Worm (Caenorhabditis elegans): Measurements from ENCODE around the gene Y17G9A.4.

Gene Y17G9A.4

DNA sequence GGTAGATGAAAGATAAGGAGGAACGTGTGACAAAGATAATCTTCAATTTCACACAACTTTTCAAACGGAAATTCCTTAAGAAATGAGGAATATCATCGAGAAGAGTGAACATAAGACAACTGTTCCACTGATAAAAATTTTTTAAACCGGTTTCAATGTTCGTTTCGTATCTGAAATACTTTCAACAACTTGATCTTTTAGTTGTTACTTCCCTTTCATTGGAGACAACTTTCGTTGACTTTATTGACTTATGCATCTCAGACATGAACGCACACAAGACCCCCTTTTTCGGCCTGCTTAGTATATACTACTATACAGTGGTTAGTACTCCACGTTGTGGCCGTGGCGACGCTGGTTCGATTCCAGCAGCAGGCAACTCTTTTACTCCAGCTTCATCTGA lies at the start of gene Y17G9A.4, which contains the start of gene str-173:
Gene Y17G9A.4 (minus strand): TSS at position 101 of the 400 bp plus-strand sequence.
Gene str-173 (plus strand): TSS at position 325 of the 400 bp plus-strand sequence.
- TF ChIP-seq C38D4.7 (GFP tag; optimal IDR thresholded peaks at IDR 0.05), result no peak
- no peak for TF ChIP-seq tbx-7 (tag; optimal IDR thresholded peaks at IDR 0.05)
- no peak for TF ChIP-seq eyg-1 (tag; optimal IDR thresholded peaks at IDR 0.05)
- TF ChIP-seq pros-1 (tag; optimal IDR thresholded peaks at IDR 0.05), result no peak
- TF ChIP-seq ahr-1 (tag; optimal IDR thresholded peaks at IDR 0.05), result no peak
- TF ChIP-seq hlh-6 (tag; optimal IDR thresholded peaks at IDR 0.05), result no peak
- TF ChIP-seq unc-86 (tag; optimal IDR thresholded peaks at IDR 0.05), result no peak
- no peak for TF ChIP-seq ztf-16 (tag; optimal IDR thresholded peaks at IDR 0.05)
- TF ChIP-seq F13H6.1 (tag; optimal IDR thresholded peaks at IDR 0.05), result no peak
- no peak for TF ChIP-seq ceh-30 (tag; optimal IDR thresholded peaks at IDR 0.05)
- no peak for TF ChIP-seq ama-1 (optimal IDR thresholded peaks at IDR 0.05)
- TF ChIP-seq odd-2 (tag; optimal IDR thresholded peaks at IDR 0.05), result no peak
- TF ChIP-seq ceh-9 (tag; optimal IDR thresholded peaks at IDR 0.05), result no peak
- no peak for TF ChIP-seq fax-1 (tag; optimal IDR thresholded peaks at IDR 0.05)
- TF ChIP-seq sox-4 (tag; optimal IDR thresholded peaks at IDR 0.05), result no peak
- TF ChIP-seq C08G9.2 (tag; optimal IDR thresholded peaks at IDR 0.05), result no peak
- no peak for TF ChIP-seq pha-2 (tag; optimal IDR thresholded peaks at IDR 0.05)
- TF ChIP-seq hlh-13 (GFP tag; optimal IDR thresholded peaks at IDR 0.05), result no peak
- no peak for TF ChIP-seq ref-2 (tag; optimal IDR thresholded peaks at IDR 0.05)

DNA sequence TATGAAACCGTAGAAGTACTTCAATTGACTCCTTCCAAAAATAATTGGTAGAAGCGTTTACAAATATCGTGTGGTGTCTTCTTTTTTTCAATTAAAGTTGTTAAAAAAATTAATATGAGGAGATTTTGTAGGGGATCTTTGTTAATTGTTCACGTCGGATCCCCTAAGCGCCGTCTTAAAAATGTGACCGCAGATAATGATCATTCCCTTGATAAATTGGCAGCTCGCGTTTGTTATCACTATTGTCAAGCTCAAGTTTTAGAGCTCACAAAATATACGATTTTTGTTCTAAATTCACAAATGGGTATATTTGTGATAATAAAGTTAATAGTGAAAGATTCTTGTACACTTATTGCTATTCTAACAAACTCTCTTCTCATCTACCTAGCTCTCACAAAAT lies 47.7 kb upstream of the Y17G9A.4 start, which contains the start of gene str-159:
Gene str-159 (plus strand): TSS at position 301 of the 400 bp plus-strand sequence.
- no peak for TF ChIP-seq ceh-34 (tag; optimal IDR thresholded peaks at IDR 0.05)
- TF ChIP-seq sox-2 (GFP tag; IDR thresholded peaks at IDR 0.05), result no peak
- no peak for TF ChIP-seq K09A11.1 (tag; optimal IDR thresholded peaks at IDR 0.05; ENCODE audit: insufficient read depth)
- TF ChIP-seq C38D4.7 (GFP tag; optimal IDR thresholded peaks at IDR 0.05), result no peak
- no peak for TF ChIP-seq che-1 (tag; optimal IDR thresholded peaks at IDR 0.05)
- TF ChIP-seq npax-4 (tag; optimal IDR thresholded peaks at IDR 0.05), result no peak
- no peak for TF ChIP-seq pag-3 (tag; optimal IDR thresholded peaks at IDR 0.05; ENCODE audit: borderline replicate concordance)
- no peak for TF ChIP-seq Y22D7AL.16 (tag; optimal IDR thresholded peaks at IDR 0.05)
- TF ChIP-seq ttx-3 (tag; optimal IDR thresholded peaks at IDR 0.05), result no peak
- TF ChIP-seq K02D7.2 (tag; optimal IDR thresholded peaks at IDR 0.05), result no peak
- TF ChIP-seq ceh-9 (tag; optimal IDR thresholded peaks at IDR 0.05), result no peak
- TF ChIP-seq T23F11.4 (GFP tag; optimal IDR thresholded peaks at IDR 0.05), result no peak
- TF ChIP-seq madf-2 (tag; optimal IDR thresholded peaks at IDR 0.05), result no peak
- no peak for TF ChIP-seq ceh-19 (GFP tag; optimal IDR thresholded peaks at IDR 0.05)
- TF ChIP-seq ceh-30 (tag; optimal IDR thresholded peaks at IDR 0.05), result no peak
- no peak for TF ChIP-seq ceh-48 (tag; optimal IDR thresholded peaks at IDR 0.05)
- no peak for TF ChIP-seq elt-2 (tag; optimal IDR thresholded peaks at IDR 0.05)
- TF ChIP-seq sdc-2 (tag; optimal IDR thresholded peaks at IDR 0.05), result no peak
- no peak for TF ChIP-seq eyg-1 (tag; optimal IDR thresholded peaks at IDR 0.05)
- TF ChIP-seq nfya-1 (tag; optimal IDR thresholded peaks at IDR 0.05), result no peak

DNA sequence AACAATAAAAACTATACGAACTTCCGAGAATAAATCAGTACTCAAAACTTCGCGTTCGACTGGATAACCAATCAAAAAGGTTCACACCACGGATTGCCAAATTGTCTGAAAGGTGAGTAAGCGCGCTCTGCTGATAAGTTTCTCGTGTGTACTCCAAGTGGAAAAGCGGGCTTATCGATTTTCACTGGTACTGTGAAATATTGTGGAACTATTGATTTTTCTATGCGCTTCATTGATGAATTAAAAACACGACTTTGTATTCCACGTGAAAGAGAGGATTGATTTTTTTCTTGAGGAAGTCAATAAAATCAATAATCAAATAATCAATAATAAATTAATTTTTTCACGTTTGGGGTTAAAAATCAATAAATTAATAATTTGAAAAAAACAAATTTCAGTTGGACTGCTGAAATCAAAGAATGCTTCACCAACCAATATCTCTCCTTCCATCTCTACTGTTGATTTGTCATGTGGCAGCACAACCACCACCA lies 44.3 kb upstream of the Y17G9A.4 start, which contains the start of gene T08B6.4:
Gene T08B6.4 (plus strand): TSS at position 51 of the 491 bp plus-strand sequence.
- no peak for TF ChIP-seq ceh-24 (tag; optimal IDR thresholded peaks at IDR 0.05)
- TF ChIP-seq pat-9 (tag; optimal IDR thresholded peaks at IDR 0.05), result no peak
- TF ChIP-seq hlh-30 (tag; optimal IDR thresholded peaks at IDR 0.05; ENCODE audit: insufficient read depth), result no peak
- TF ChIP-seq unc-55 (GFP tag; optimal IDR thresholded peaks at IDR 0.05), result no peak
- no peak for TF ChIP-seq ceh-14 (tag; optimal IDR thresholded peaks at IDR 0.05)
- TF ChIP-seq syd-9 (tag; optimal IDR thresholded peaks at IDR 0.05), result no peak
- no peak for TF ChIP-seq ama-1 (optimal IDR thresholded peaks at IDR 0.05)
- TF ChIP-seq hlh-6 (tag; optimal IDR thresholded peaks at IDR 0.05), result no peak
- no peak for TF ChIP-seq che-1 (tag; optimal IDR thresholded peaks at IDR 0.05)
- no peak for TF ChIP-seq fkh-10 (GFP tag; optimal IDR thresholded peaks at IDR 0.05)
